Worm (Caenorhabditis elegans) whole organism, L1 larva: Measurements from ENCODE around the gene nhr-15.
"Not testable (repeated sequence)": the region's sequence is repeated elsewhere in the genome, so short reads cannot be mapped to it uniquely, and the experiment has no call there.

Experiments used
- ama-1 ChIP-seq: fragments of 150-350 bp; optimal IDR thresholded peaks from 2 replicates; lab custom pipeline; 2014
- efl-1 ChIP-seq, 4 experiments: fragments of 150-350 bp; optimal IDR thresholded peaks in 3 of 4; peaks in 1 of 4; 1 replicate in 1 of 4; 2 replicates in 3 of 4; lab custom pipeline; 2014; ENCODE audit warnings: missing biosample characterization in 2 of 4, missing genetic modification characterization in 2 of 4, missing genetic modification reagents in 2 of 4
- mdl-1 ChIP-seq, 2 experiments: fragments of 150-350 bp; optimal IDR thresholded peaks; 2 replicates each; lab custom pipeline; 2014 to 2017; ENCODE audit warnings: missing biosample characterization in 2 of 2, missing genetic modification characterization in 2 of 2, inconsistent platforms in 1 of 2
- nhr-77 ChIP-seq: fragments of 150-350 bp; optimal IDR thresholded peaks from 2 replicates; lab custom pipeline; 2014; ENCODE audit warnings: missing biosample characterization, missing genetic modification characterization
- nhr-90 ChIP-seq: sonication (generic microtip); optimal IDR thresholded peaks from 2 replicates; lab custom pipeline; 2016; ENCODE audit warnings: mild to moderate bottlenecking, missing genetic modification characterization, missing compliant biosample characterization; ENCODE audit not compliant: poor library complexity
- pqm-1 ChIP-seq: sonication (generic microtip); optimal IDR thresholded peaks from 3 replicates; lab custom pipeline; 2017; ENCODE audit warnings: missing biosample characterization, missing genetic modification characterization
- tbx-2 ChIP-seq: sonication (generic microtip); optimal IDR thresholded peaks from 2 replicates; lab custom pipeline; 2016; ENCODE audit warnings: missing genetic modification characterization, missing compliant biosample characterization
- ztf-11 ChIP-seq, 2 experiments: sonication (generic microtip); optimal IDR thresholded peaks; 2 replicates each; lab custom pipeline; 2016 to 2017; ENCODE audit warnings: missing genetic modification characterization in 2 of 2, missing biosample characterization in 1 of 2, missing compliant biosample characterization in 1 of 2

DNA sequence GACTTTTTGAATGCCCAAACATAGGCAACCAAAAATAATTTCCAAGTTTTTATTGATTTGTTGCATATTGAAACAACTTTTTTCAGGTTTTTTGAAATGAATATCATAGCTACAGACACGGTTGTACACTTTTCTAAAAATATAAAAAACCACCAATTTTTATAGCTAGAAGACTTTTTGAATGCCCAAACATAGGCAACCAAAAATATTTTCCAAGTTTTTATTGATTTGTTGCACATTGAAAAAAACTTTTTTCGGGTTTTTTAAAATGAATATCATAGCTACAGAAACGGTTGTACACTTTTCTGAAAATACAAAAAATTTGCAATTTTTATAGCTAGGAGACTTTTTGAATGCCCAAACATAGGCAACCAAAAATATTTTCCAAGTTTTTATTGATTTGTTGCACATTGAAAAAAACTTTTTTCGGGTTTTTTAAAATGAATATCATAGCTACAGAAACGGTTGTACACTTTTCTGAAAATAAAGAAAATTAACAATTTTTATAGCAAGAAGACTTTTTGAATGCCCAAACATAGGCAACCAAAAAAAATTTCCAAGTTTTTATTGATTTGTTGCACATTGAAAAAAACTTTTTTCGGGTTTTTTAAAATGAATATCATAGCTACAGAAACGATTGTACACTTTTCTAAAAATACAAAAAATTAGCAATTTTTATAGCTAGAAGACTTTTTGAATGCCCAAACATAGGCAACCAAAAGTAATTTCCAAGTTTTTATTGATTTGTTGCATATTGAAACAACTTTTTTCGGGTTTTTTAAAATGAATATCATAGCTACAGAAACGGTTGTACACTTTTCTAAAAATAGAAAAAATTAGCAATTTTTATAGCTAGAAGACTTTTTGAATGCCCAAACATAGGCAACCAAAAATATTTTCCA is 47.2 kb upstream of the nhr-15 start:
- not testable (repeated sequence) for TF ChIP-seq efl-1 (optimal IDR thresholded peaks at IDR 0.05; lab: Kevin White, UChicago); efl-1 (GFP tag; optimal IDR thresholded peaks at IDR 0.05 in 1 of 2; lab: Kevin White, UChicago); ama-1; nhr-77 (tag; lab: Kevin White, UChicago); tbx-2 (tag; lab: Kevin White, UChicago); nhr-90 (tag; lab: Kevin White, UChicago); pqm-1 (tag; lab: Kevin White, UChicago); mdl-1 (tag; optimal IDR thresholded peaks at IDR 0.05; lab: Kevin White, UChicago)
- peak; percentile 32 to 81 for TF ChIP-seq ztf-11 (tag; optimal IDR thresholded peaks at IDR 0.05; lab: Kevin White, UChicago)
